Worm (Caenorhabditis elegans) whole organism, L2 larva: ENCODE results near the gene srz-37.

ENCODE experiments used
- C34F6.9 ChIP-seq: fragments of 150-350 bp; optimal IDR thresholded peaks from 2 replicates; lab custom pipeline; 2014; ENCODE audit warnings: missing biosample characterization, missing genetic modification characterization
- F13H6.1 ChIP-seq: sonication (generic microtip); optimal IDR thresholded peaks from 2 replicates; lab custom pipeline; 2016; ENCODE audit warnings: missing genetic modification characterization, missing compliant biosample characterization
- R02D3.7 ChIP-seq: fragments of 150-350 bp; optimal IDR thresholded peaks from 2 replicates; lab custom pipeline; 2014; ENCODE audit warnings: missing biosample characterization, missing genetic modification characterization
- Y55F3AM.14 ChIP-seq: fragments of 200-800 bp; sonication (Bioruptor generic); optimal IDR thresholded peaks from 2 replicates; lab custom pipeline; 2018; ENCODE audit warnings: mild to moderate bottlenecking, missing genetic modification characterization, missing compliant biosample characterization
- alr-1 ChIP-seq: fragments of 150-350 bp; optimal IDR thresholded peaks from 2 replicates; lab custom pipeline; 2014; ENCODE audit warnings: missing biosample characterization, missing genetic modification characterization
- ama-1 ChIP-seq: fragments of 150-350 bp; optimal IDR thresholded peaks from 2 replicates; lab custom pipeline; 2018; ENCODE audit warnings: inconsistent platforms
- blmp-1 ChIP-seq: sonication (generic microtip); optimal IDR thresholded peaks from 2 replicates; lab custom pipeline; 2017; ENCODE audit warnings: missing genetic modification characterization, mild to moderate bottlenecking, missing compliant biosample characterization, antibody characterized with exemption, moderate library complexity; ENCODE audit not compliant: insufficient read depth
- ceh-82 ChIP-seq: fragments of 150-350 bp; optimal IDR thresholded peaks from 2 replicates; lab custom pipeline; 2014; ENCODE audit warnings: missing biosample characterization, missing genetic modification characterization
- egl-27 ChIP-seq: sonication (generic microtip); optimal IDR thresholded peaks from 3 replicates; lab custom pipeline; 2017; ENCODE audit warnings: missing biosample characterization, missing genetic modification reagents, missing genetic modification characterization
- elt-1 ChIP-seq: fragments of 150-350 bp; optimal IDR thresholded peaks from 2 replicates; lab custom pipeline; 2014; ENCODE audit warnings: missing biosample characterization, missing genetic modification characterization
- gmeb-1 ChIP-seq: fragments of 150-350 bp; optimal IDR thresholded peaks from 2 replicates; lab custom pipeline; 2014; ENCODE audit warnings: missing biosample characterization, missing genetic modification characterization
- lin-11 ChIP-seq: fragments of 150-350 bp; sonication (generic microtip); optimal IDR thresholded peaks from 2 replicates; lab custom pipeline; 2014; ENCODE audit warnings: missing biosample characterization, missing genetic modification characterization, inconsistent platforms, mixed read lengths
- lin-13 ChIP-seq: fragments of 150-350 bp; optimal IDR thresholded peaks from 2 replicates; lab custom pipeline; 2014; ENCODE audit warnings: missing biosample characterization, missing genetic modification reagents, missing genetic modification characterization
- lin-39 ChIP-seq: fragments of 150-350 bp; optimal IDR thresholded peaks from 2 replicates; lab custom pipeline; 2014; ENCODE audit warnings: missing biosample characterization, missing genetic modification reagents, missing genetic modification characterization
- lsy-2 ChIP-seq, 2 experiments: fragments of 150-350 bp in 1 of 2; sonication (generic microtip) in 1 of 2; optimal IDR thresholded peaks; 2 replicates each; lab custom pipeline; 2014 to 2017; ENCODE audit warnings: missing biosample characterization in 2 of 2, missing genetic modification characterization in 2 of 2
- mdl-1 ChIP-seq, 2 experiments: fragments of 150-350 bp in 1 of 2; sonication (generic microtip) in 1 of 2; optimal IDR thresholded peaks; 2 replicates each; lab custom pipeline; 2017; ENCODE audit warnings: missing biosample characterization in 2 of 2, missing genetic modification characterization in 2 of 2
- nhr-10 ChIP-seq: sonication (generic microtip); optimal IDR thresholded peaks from 2 replicates; lab custom pipeline; 2017; ENCODE audit warnings: missing biosample characterization, missing genetic modification characterization
- nhr-11 ChIP-seq: fragments of 150-350 bp; optimal IDR thresholded peaks from 2 replicates; lab custom pipeline; 2014; ENCODE audit warnings: missing biosample characterization, missing genetic modification characterization
- nhr-23 ChIP-seq: fragments of 150-350 bp; optimal IDR thresholded peaks from 2 replicates; lab custom pipeline; 2014; ENCODE audit warnings: missing biosample characterization, missing genetic modification reagents, missing genetic modification characterization
- nhr-25 ChIP-seq: fragments of 150-350 bp; sonication (generic microtip); optimal IDR thresholded peaks from 3 replicates; lab custom pipeline; 2014; ENCODE audit warnings: missing biosample characterization, missing genetic modification characterization
- nhr-77 ChIP-seq: fragments of 150-350 bp; optimal IDR thresholded peaks from 2 replicates; lab custom pipeline; 2014; ENCODE audit warnings: missing biosample characterization, missing genetic modification characterization
- peb-1 ChIP-seq: fragments of 150-350 bp; optimal IDR thresholded peaks from 2 replicates; lab custom pipeline; 2014; ENCODE audit warnings: missing biosample characterization, missing genetic modification characterization
- sem-4 ChIP-seq: fragments of 150-350 bp; optimal IDR thresholded peaks from 2 replicates; lab custom pipeline; 2014; ENCODE audit warnings: missing biosample characterization, missing genetic modification reagents, missing genetic modification characterization
- sma-3 ChIP-seq: sonication (generic microtip); optimal IDR thresholded peaks from 2 replicates; lab custom pipeline; 2016; ENCODE audit warnings: missing genetic modification reagents, missing genetic modification characterization, missing compliant biosample characterization
- sma-9 ChIP-seq, 2 experiments: fragments of 150-350 bp in 1 of 2; sonication (generic microtip) in 1 of 2; optimal IDR thresholded peaks; 2 replicates each; lab custom pipeline; 2014 to 2016; ENCODE audit warnings: missing genetic modification characterization in 2 of 2, mild to moderate bottlenecking in 1 of 2, missing biosample characterization in 1 of 2, missing compliant biosample characterization in 1 of 2, missing genetic modification reagents in 1 of 2, moderate library complexity in 1 of 2
- snpc-4 ChIP-seq: fragments of 150-350 bp; optimal IDR thresholded peaks from 2 replicates; lab custom pipeline; 2014; ENCODE audit warnings: missing biosample characterization, missing genetic modification characterization
- unc-39 ChIP-seq: fragments of 150-350 bp; optimal IDR thresholded peaks from 2 replicates; lab custom pipeline; 2014; ENCODE audit warnings: missing biosample characterization, missing genetic modification characterization
- unc-55 ChIP-seq: fragments of 150-350 bp; sonication (generic microtip); optimal IDR thresholded peaks from 3 replicates; lab custom pipeline; 2014; ENCODE audit warnings: missing biosample characterization, missing genetic modification reagents, missing genetic modification characterization
- zag-1 ChIP-seq: fragments of 150-350 bp; optimal IDR thresholded peaks from 2 replicates; lab custom pipeline; 2014; ENCODE audit warnings: missing biosample characterization, missing genetic modification characterization
- ztf-1 ChIP-seq: fragments of 200-800 bp; sonication (Bioruptor generic); conservative IDR thresholded peaks from 2 replicates; pipeline ENCODE4 v1.3.6; 2022; ENCODE audit warnings: missing genetic modification characterization, missing compliant biosample characterization
- ztf-11 ChIP-seq: sonication (generic microtip); optimal IDR thresholded peaks from 2 replicates; lab custom pipeline; 2017; ENCODE audit warnings: missing biosample characterization, missing genetic modification characterization
- ztf-4 ChIP-seq: fragments of 150-350 bp; optimal IDR thresholded peaks from 2 replicates; lab custom pipeline; 2014; ENCODE audit warnings: missing biosample characterization, missing genetic modification characterization

Gene srz-37

ce11 chrIV:3452516-3452915, 29.1 kb downstream of the srz-37 start:
- TF ChIP-seq blmp-1 (tag; lab: Kevin White, UChicago) (no peak), nhr-77 (tag; lab: Kevin White, UChicago) (no peak), nhr-23 (tag; lab: Kevin White, UChicago) (no peak), egl-27 (tag; lab: Kevin White, UChicago) (no peak), sma-3 (GFP tag; lab: Kevin White, UChicago) (no peak), sem-4 (no peak), gmeb-1 (tag; lab: Kevin White, UChicago) (no peak)

- TF ChIP-seq R02D3.7 (tag; lab: Kevin White, UChicago) (no peak), zag-1 (tag; lab: Kevin White, UChicago) (no peak), ztf-1 (GFP tag; lab: Robert Waterston, UW) (no peak)
Observed at ce11 chrIV:3447350-3447749, 34.3 kb downstream of the srz-37 start.

- TF ChIP-seq nhr-77 (tag; lab: Kevin White, UChicago) (no peak), lsy-2 (tag; optimal IDR thresholded peaks at IDR 0.05; lab: Kevin White, UChicago) (no peak), Y55F3AM.14 (GFP tag; lab: Kevin White, UChicago) (no peak), mdl-1 (tag; optimal IDR thresholded peaks at IDR 0.05; lab: Kevin White, UChicago) (no peak), ceh-82 (tag; lab: Kevin White, UChicago) (no peak), sma-3 (GFP tag; lab: Kevin White, UChicago) (no peak), snpc-4 (tag; lab: Kevin White, UChicago) (no peak)
- TF ChIP-seq, all 48 proteins: peak for 0
Observed at ce11 chrIV:3444614-3445013, 37.0 kb downstream of the srz-37 start, which contains the start of gene F58E2.5. F58E2.5 (plus strand) TSS chrIV:3444914.

DNA sequence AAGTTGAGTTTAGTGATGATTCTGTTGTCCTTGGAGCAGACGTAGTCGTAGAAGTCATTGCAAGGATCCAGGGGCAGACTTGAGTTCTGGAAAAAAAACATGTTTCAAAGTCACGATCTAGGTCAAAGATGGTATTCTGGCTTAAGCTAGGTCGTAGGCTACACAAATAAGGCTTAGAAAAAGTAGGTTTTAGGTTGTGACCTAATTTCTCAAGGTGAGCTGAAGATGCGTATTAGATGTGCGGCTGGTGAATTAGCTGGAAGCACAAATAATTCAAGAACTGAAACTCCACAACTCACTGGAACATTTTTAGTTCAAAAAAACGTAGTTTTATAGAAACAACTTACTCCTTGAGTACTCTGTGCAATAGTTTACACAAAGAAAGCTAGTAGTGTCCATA, 37.6 kb downstream of the srz-37 start, which contains the start of gene F09D12.2:
Gene F09D12.2, minus strand, starts transcription at position 101 of the 400 bp plus-strand sequence.
- TF ChIP-seq C34F6.9 (tag; lab: Kevin White, UChicago) = no peak
- TF ChIP-seq nhr-25 (tag; lab: Kevin White, UChicago) = no peak
- TF ChIP-seq ama-1 (lab: Kevin White, UChicago) = no peak
- no peak for TF ChIP-seq nhr-11 (tag; lab: Kevin White, UChicago)
- TF ChIP-seq sma-9 (GFP tag; optimal IDR thresholded peaks at IDR 0.05; lab: Kevin White, UChicago) = no peak
- TF ChIP-seq sma-9 (tag; optimal IDR thresholded peaks at IDR 0.05; lab: Kevin White, UChicago) = no peak
- no peak for TF ChIP-seq lin-39 (tag; lab: Kevin White, UChicago)
- no peak for TF ChIP-seq lsy-2 (tag; optimal IDR thresholded peaks at IDR 0.05; lab: Kevin White, UChicago)
- no peak for TF ChIP-seq Y55F3AM.14 (GFP tag; lab: Kevin White, UChicago)
- no peak for TF ChIP-seq unc-55 (GFP tag; lab: Kevin White, UChicago)

ce11 chrIV:3442513-3442912, 39.1 kb downstream of the srz-37 start:
- TF ChIP-seq sem-4 = no peak
- TF ChIP-seq elt-1 = no peak
- no peak for TF ChIP-seq mdl-1 (tag; optimal IDR thresholded peaks at IDR 0.05; lab: Kevin White, UChicago)
- TF ChIP-seq sma-3 (GFP tag; lab: Kevin White, UChicago) = no peak
- no peak for TF ChIP-seq sma-9 (GFP tag; optimal IDR thresholded peaks at IDR 0.05; lab: Kevin White, UChicago)
- TF ChIP-seq sma-9 (tag; optimal IDR thresholded peaks at IDR 0.05; lab: Kevin White, UChicago) = no peak
- no peak for TF ChIP-seq lin-13
- no peak for TF ChIP-seq alr-1 (tag; lab: Kevin White, UChicago)
- TF ChIP-seq lin-11 (tag; lab: Kevin White, UChicago) = no peak
- no peak for TF ChIP-seq F13H6.1 (tag; lab: Kevin White, UChicago)
- no peak for TF ChIP-seq C34F6.9 (tag; lab: Kevin White, UChicago)
- no peak for TF ChIP-seq peb-1
- no peak for TF ChIP-seq snpc-4 (tag; lab: Kevin White, UChicago)
- TF ChIP-seq lin-39 (tag; lab: Kevin White, UChicago) = no peak
- no peak for TF ChIP-seq ztf-11
- no peak for TF ChIP-seq ztf-4 (tag; lab: Kevin White, UChicago)
- TF ChIP-seq nhr-10 (tag; lab: Kevin White, UChicago) = no peak
- TF ChIP-seq unc-39 = no peak
- TF ChIP-seq, all 48 proteins: peak for 0
